Fruit fly (Drosophila melanogaster) whole organism, prepupa: ENCODE measurements around the gene ninaA.

Experiments used
- Blimp-1 ChIP-seq: fragments of 200-800 bp; sonication (Bioruptor generic); optimal IDR thresholded peaks from 3 replicates; lab custom pipeline; 2017; ENCODE audit warnings: missing biosample characterization, missing genetic modification characterization, mild to moderate bottlenecking, moderate library complexity, missing genetic modification reagents
- CG6276 ChIP-seq: fragments of 200-800 bp; sonication (Bioruptor generic); optimal IDR thresholded peaks from 2 replicates; lab custom pipeline; 2017; ENCODE audit warnings: missing biosample characterization, mild to moderate bottlenecking, missing genetic modification characterization
- acj6 ChIP-seq: fragments of 200-800 bp; sonication (Bioruptor generic); optimal IDR thresholded peaks from 3 replicates; lab custom pipeline; 2016; ENCODE audit warnings: missing biosample characterization, missing genetic modification characterization
- esn ChIP-seq: fragments of 200-800 bp; sonication (Bioruptor generic); optimal IDR thresholded peaks from 2 replicates; lab custom pipeline; 2016; ENCODE audit warnings: missing biosample characterization, mild to moderate bottlenecking, missing genetic modification characterization, moderate library complexity

dm6 chr2L:855052-855547 is 22.0 kb upstream of the ninaA start, which contains the start of gene CG13949:
- TF ChIP-seq acj6 (GFP tag; lab: Kevin White, UChicago): peak; percentile 34
- TF ChIP-seq esn (GFP tag; lab: Kevin White, UChicago): peak; percentile 63
- no peak for TF ChIP-seq Blimp-1 (GFP tag; lab: Kevin White, UChicago)
- TF ChIP-seq CG6276 (GFP tag; lab: Kevin White, UChicago): no peak
